Fruit fly (Drosophila melanogaster) whole organism, wandering third instar larva: ENCODE data around the gene CG43814.

Experiments
- Abd-B ChIP-seq: fragments of >200 bp; optimal IDR thresholded peaks from 2 replicates; lab custom pipeline; 2017; ENCODE audit warnings: missing biosample characterization, missing genetic modification characterization
- CG32264 ChIP-seq: fragments of 200-800 bp; sonication (Bioruptor generic); optimal IDR thresholded peaks from 2 replicates; lab custom pipeline; 2016; ENCODE audit warnings: missing biosample characterization, missing genetic modification characterization
- CG9705 ChIP-seq: fragments of 200-800 bp; sonication (Bioruptor generic); optimal IDR thresholded peaks from 2 replicates; lab custom pipeline; 2018; ENCODE audit warnings: missing biosample characterization, mild to moderate bottlenecking, missing genetic modification characterization
- CrebA ChIP-seq: fragments of 200-800 bp; sonication (Bioruptor generic); optimal IDR thresholded peaks from 2 replicates; lab custom pipeline; 2016; ENCODE audit warnings: missing biosample characterization, mild to moderate bottlenecking, missing genetic modification characterization, borderline replicate concordance
- Dfd ChIP-seq: fragments of >200 bp; optimal IDR thresholded peaks from 2 replicates; lab custom pipeline; 2017; ENCODE audit warnings: missing biosample characterization, missing genetic modification characterization
- Dif ChIP-seq: fragments of 200-275, 200-300 bp; sonication (Bioruptor generic); optimal IDR thresholded peaks from 2 replicates; lab custom pipeline; 2018; ENCODE audit warnings: missing biosample characterization, missing genetic modification characterization; ENCODE audit not compliant: partially characterized antibody
- GATAd ChIP-seq: sonication (Bioruptor generic); optimal IDR thresholded peaks from 2 replicates; lab custom pipeline; 2016; ENCODE audit warnings: missing biosample characterization, missing genetic modification characterization
- HLH106 ChIP-seq: fragments of 200-800 bp; optimal IDR thresholded peaks from 3 replicates; lab custom pipeline; 2019; ENCODE audit warnings: missing biosample characterization, mild to moderate bottlenecking, missing genetic modification characterization, moderate library complexity
- Hnf4 ChIP-seq: fragments of 200-800 bp; sonication (Bioruptor generic); optimal IDR thresholded peaks from 2 replicates; lab custom pipeline; 2016; ENCODE audit warnings: missing biosample characterization, mild to moderate bottlenecking, missing genetic modification characterization
- Hr78 ChIP-seq: fragments of >200 bp; optimal IDR thresholded peaks from 2 replicates; lab custom pipeline; 2017; ENCODE audit warnings: missing biosample characterization, missing genetic modification characterization
- Hr83 ChIP-seq: fragments of 200-300 bp; sonication (Bioruptor generic); optimal IDR thresholded peaks from 2 replicates; lab custom pipeline; 2016; ENCODE audit warnings: missing biosample characterization, mild to moderate bottlenecking, missing genetic modification characterization, moderate library complexity; ENCODE audit not compliant: poor library complexity, severe bottlenecking
- Jra ChIP-seq: sonication (Bioruptor generic); optimal IDR thresholded peaks from 2 replicates; lab custom pipeline; 2016; ENCODE audit warnings: missing biosample characterization, missing genetic modification characterization
- Mio ChIP-seq: sonication (Bioruptor generic); optimal IDR thresholded peaks from 2 replicates; lab custom pipeline; 2016; ENCODE audit warnings: missing biosample characterization, missing genetic modification characterization
- Myc ChIP-seq: fragments of >200 bp; optimal IDR thresholded peaks from 2 replicates; lab custom pipeline; 2017
- N ChIP-seq: fragments of >200 bp; optimal IDR thresholded peaks from 2 replicates; lab custom pipeline; 2018; ENCODE audit warnings: missing biosample characterization, missing external identifiers, missing genetic modification characterization
- OdsH ChIP-seq: fragments of 200-800 bp; sonication (Bioruptor generic); optimal IDR thresholded peaks from 2 replicates; lab custom pipeline; 2016; ENCODE audit warnings: missing biosample characterization, mild to moderate bottlenecking, missing genetic modification characterization
- Rel ChIP-seq, 2 experiments: fragments of 200-800 bp; sonication (Bioruptor generic) in 1 of 2; optimal IDR thresholded peaks; 2 replicates in 1 of 2; 3 replicates in 1 of 2; lab custom pipeline; 2016 to 2019; ENCODE audit warnings: mild to moderate bottlenecking in 2 of 2, missing biosample characterization in 2 of 2, missing genetic modification characterization in 2 of 2, moderate library complexity in 1 of 2
- Sp1 ChIP-seq: fragments of 200-800 bp; sonication (Bioruptor generic); optimal IDR thresholded peaks from 3 replicates; lab custom pipeline; 2019; ENCODE audit warnings: missing biosample characterization, mild to moderate bottlenecking, missing genetic modification characterization, moderate library complexity
- Vsx2 ChIP-seq: fragments of 200-300, 225-300 bp; sonication (Bioruptor generic); optimal IDR thresholded peaks from 2 replicates; lab custom pipeline; 2018; ENCODE audit warnings: missing biosample characterization, missing genetic modification characterization; ENCODE audit not compliant: partially characterized antibody
- br ChIP-seq: fragments of 200-800 bp; sonication (Bioruptor generic); optimal IDR thresholded peaks from 2 replicates; lab custom pipeline; 2016; ENCODE audit warnings: missing biosample characterization, missing genetic modification characterization
- brk ChIP-seq: fragments of 200-800 bp; sonication (Bioruptor generic); optimal IDR thresholded peaks from 2 replicates; lab custom pipeline; 2016; ENCODE audit warnings: missing biosample characterization, mild to moderate bottlenecking, missing genetic modification characterization
- dl ChIP-seq, 2 experiments: fragments of 175-275, 200-275 bp in 1 of 2; fragments of 200-275 bp in 1 of 2; sonication (Bioruptor generic); optimal IDR thresholded peaks; lab custom pipeline; 2018; ENCODE audit warnings: mild to moderate bottlenecking in 2 of 2, missing biosample characterization in 2 of 2, missing genetic modification characterization in 2 of 2, moderate library complexity in 2 of 2; ENCODE audit not compliant: partially characterized antibody in 2 of 2, insufficient read depth in 1 of 2
- dmrt93B ChIP-seq: fragments of 200-800 bp; sonication (Bioruptor generic); optimal IDR thresholded peaks from 2 replicates; lab custom pipeline; 2018; ENCODE audit warnings: missing biosample characterization, mild to moderate bottlenecking, missing genetic modification characterization
- dsf ChIP-seq: sonication (Bioruptor generic); optimal IDR thresholded peaks from 2 replicates; lab custom pipeline; 2016; ENCODE audit warnings: missing biosample characterization, missing genetic modification characterization, borderline replicate concordance
- ey ChIP-seq: fragments of 200-800 bp; sonication (Bioruptor generic); optimal IDR thresholded peaks from 2 replicates; lab custom pipeline; 2016; ENCODE audit warnings: missing biosample characterization, missing genetic modification characterization
- foxo ChIP-seq, 2 experiments: fragments of 200-800 bp; sonication (Bioruptor generic); optimal IDR thresholded peaks; 2 replicates in 1 of 2; 3 replicates in 1 of 2; lab custom pipeline; 2016 to 2017; ENCODE audit warnings: missing biosample characterization in 2 of 2, missing genetic modification characterization in 2 of 2
- fru ChIP-seq: fragments of 200-800 bp; sonication (Bioruptor generic); optimal IDR thresholded peaks from 3 replicates; lab custom pipeline; 2016; ENCODE audit warnings: missing biosample characterization, mild to moderate bottlenecking, missing genetic modification characterization
- h ChIP-seq: fragments of 200-800 bp; sonication (Bioruptor generic); optimal IDR thresholded peaks from 3 replicates; lab custom pipeline; 2016; ENCODE audit warnings: missing biosample characterization, mild to moderate bottlenecking, missing genetic modification characterization
- jim ChIP-seq: fragments of 175-275, 200-325 bp; sonication (Bioruptor generic); optimal IDR thresholded peaks from 2 replicates; lab custom pipeline; 2016; ENCODE audit warnings: missing biosample characterization, mild to moderate bottlenecking, missing genetic modification characterization
- lola ChIP-seq: fragments of >200 bp; optimal IDR thresholded peaks from 2 replicates; lab custom pipeline; 2017; ENCODE audit warnings: missing biosample characterization, missing genetic modification characterization
- pan ChIP-seq: fragments of >200 bp; optimal IDR thresholded peaks from 2 replicates; lab custom pipeline; 2017
- psq ChIP-seq: fragments of 200-800 bp; sonication (Bioruptor generic); optimal IDR thresholded peaks from 3 replicates; lab custom pipeline; 2017; ENCODE audit warnings: missing biosample characterization, mild to moderate bottlenecking, missing genetic modification characterization, moderate library complexity
- rgr ChIP-seq: fragments of 200-800 bp; sonication (Bioruptor generic); optimal IDR thresholded peaks from 3 replicates; lab custom pipeline; 2016; ENCODE audit warnings: missing biosample characterization, mild to moderate bottlenecking, missing genetic modification characterization
- sage ChIP-seq: fragments of 200-800 bp; sonication (Bioruptor generic); optimal IDR thresholded peaks from 2 replicates; lab custom pipeline; 2016; ENCODE audit warnings: missing biosample characterization, mild to moderate bottlenecking, missing genetic modification characterization
- sv ChIP-seq: fragments of 200-800 bp; sonication (Bioruptor generic); optimal IDR thresholded peaks from 3 replicates; lab custom pipeline; 2016; ENCODE audit warnings: missing biosample characterization, missing genetic modification characterization
- tai ChIP-seq: sonication (Bioruptor generic); optimal IDR thresholded peaks from 2 replicates; lab custom pipeline; 2016; ENCODE audit warnings: missing biosample characterization, missing genetic modification characterization
- usp ChIP-seq: fragments of >200 bp; optimal IDR thresholded peaks from 2 replicates; lab custom pipeline; 2017; ENCODE audit warnings: missing biosample characterization, missing genetic modification characterization
- woc ChIP-seq: sonication (Bioruptor generic); optimal IDR thresholded peaks from 2 replicates; lab custom pipeline; 2016; ENCODE audit warnings: missing biosample characterization, mild to moderate bottlenecking, missing genetic modification characterization

The CG43814 gene

dm6 chr2L:18844479-18844878 is 39.3 kb upstream of the CG43814 start, which contains the start of gene CG33120:
TSS of gene CG33120 (minus strand) at chr2L:18844579.
- no peak for TF ChIP-seq foxo (GFP tag; optimal IDR thresholded peaks at IDR 0.05; lab: Kevin White, UChicago)
- no peak for TF ChIP-seq brk (GFP tag; lab: Kevin White, UChicago)
- no peak for TF ChIP-seq Jra
- TF ChIP-seq Mio (GFP tag; lab: Kevin White, UChicago): no peak
- TF ChIP-seq, all 38 proteins: peak for 0

DNA sequence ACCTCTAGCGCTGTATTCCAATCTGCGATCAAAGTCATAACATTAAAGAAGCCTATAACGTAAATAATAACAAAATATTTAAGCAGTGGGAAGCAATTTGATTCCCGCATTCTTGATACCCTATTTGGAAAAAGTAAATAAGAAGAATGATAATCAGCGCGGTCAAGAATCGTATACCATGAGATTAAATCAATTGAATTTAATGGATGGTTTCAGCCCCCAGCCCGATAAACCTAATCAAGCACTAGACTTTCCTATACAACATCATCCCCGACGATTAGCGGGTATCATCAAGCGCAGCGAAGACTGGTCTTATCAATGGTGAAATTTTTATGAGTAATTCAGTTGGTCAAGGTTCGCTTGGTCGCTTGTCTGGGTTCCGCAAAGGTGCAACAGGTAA is 38.4 kb upstream of the CG43814 start:
- TF ChIP-seq dl (GFP tag; optimal IDR thresholded peaks at IDR 0.05; lab: Kevin White, UChicago; ENCODE audit: insufficient read depth in 1 of 2, partially characterized antibody in 2 of 2) (no peak), foxo (GFP tag; optimal IDR thresholded peaks at IDR 0.05; lab: Kevin White, UChicago) (peak in 1 of 2 experiments; percentile 53), Sp1 (GFP tag; lab: Kevin White, UChicago) (no peak), Rel (GFP tag; optimal IDR thresholded peaks at IDR 0.05; lab: Kevin White, UChicago) (no peak), Rel (tag; optimal IDR thresholded peaks at IDR 0.05; lab: Kevin White, UChicago) (no peak), pan (no peak), Vsx2 (no peak), jim (GFP tag; lab: Kevin White, UChicago) (no peak), Dif (GFP tag; lab: Kevin White, UChicago) (no peak), Dfd (GFP tag; lab: Kevin White, UChicago) (no peak), br (peak; percentile 73), N (GFP tag; lab: Kevin White, UChicago) (no peak), dsf (no peak), CG9705 (no peak), OdsH (GFP tag; lab: Kevin White, UChicago) (peak; percentile 46), GATAd (no peak), sv (GFP tag; lab: Kevin White, UChicago) (no peak), h (GFP tag; lab: Kevin White, UChicago) (peak; percentile 53), dmrt93B (GFP tag; lab: Kevin White, UChicago) (no peak), Hnf4 (peak; percentile 73), CG32264 (GFP tag; lab: Kevin White, UChicago) (no peak), lola (no peak), Hr78 (GFP tag; lab: Kevin White, UChicago) (no peak), psq (no peak), Hr83 (GFP tag; lab: Kevin White, UChicago) (no peak), Abd-B (GFP tag; lab: Kevin White, UChicago) (no peak), woc (no peak), ey (GFP tag; lab: Kevin White, UChicago) (peak; percentile 69), HLH106 (tag; lab: Kevin White, UChicago) (no peak), Jra (no peak), Myc (lab: Kevin White, UChicago) (no peak), fru (peak; percentile 51), brk (GFP tag; lab: Kevin White, UChicago) (no peak), sage (no peak), tai (GFP tag; lab: Kevin White, UChicago) (no peak), rgr (GFP tag; lab: Kevin White, UChicago) (peak; percentile 53), CrebA (GFP tag; lab: Kevin White, UChicago) (no peak), usp (GFP tag; lab: Kevin White, UChicago) (no peak), Mio (GFP tag; lab: Kevin White, UChicago) (no peak)

dm6 chr2L:18841210-18841609 is 36.1 kb upstream of the CG43814 start, which contains the start of gene CG31752:
TSS of gene CG31752 (minus strand) at chr2L:18841310.
- no peak for TF ChIP-seq sv (GFP tag; lab: Kevin White, UChicago)
- TF ChIP-seq HLH106 (tag; lab: Kevin White, UChicago): no peak
- no peak for TF ChIP-seq sage
- no peak for TF ChIP-seq Hr78 (GFP tag; lab: Kevin White, UChicago)
- no peak for TF ChIP-seq dsf
- TF ChIP-seq pan: no peak
- TF ChIP-seq CG9705: no peak
- no peak for TF ChIP-seq Myc (lab: Kevin White, UChicago)
- TF ChIP-seq Hnf4: no peak
- no peak for TF ChIP-seq dl (GFP tag; optimal IDR thresholded peaks at IDR 0.05; lab: Kevin White, UChicago; ENCODE audit: insufficient read depth in 1 of 2, partially characterized antibody in 2 of 2)
- no peak for TF ChIP-seq Sp1 (GFP tag; lab: Kevin White, UChicago)
- TF ChIP-seq dmrt93B (GFP tag; lab: Kevin White, UChicago): no peak
- no peak for TF ChIP-seq tai (GFP tag; lab: Kevin White, UChicago)
- TF ChIP-seq, all 38 proteins: peak for 0
